Worm (Caenorhabditis elegans): Measurements from ENCODE around the gene col-79.

DNA sequence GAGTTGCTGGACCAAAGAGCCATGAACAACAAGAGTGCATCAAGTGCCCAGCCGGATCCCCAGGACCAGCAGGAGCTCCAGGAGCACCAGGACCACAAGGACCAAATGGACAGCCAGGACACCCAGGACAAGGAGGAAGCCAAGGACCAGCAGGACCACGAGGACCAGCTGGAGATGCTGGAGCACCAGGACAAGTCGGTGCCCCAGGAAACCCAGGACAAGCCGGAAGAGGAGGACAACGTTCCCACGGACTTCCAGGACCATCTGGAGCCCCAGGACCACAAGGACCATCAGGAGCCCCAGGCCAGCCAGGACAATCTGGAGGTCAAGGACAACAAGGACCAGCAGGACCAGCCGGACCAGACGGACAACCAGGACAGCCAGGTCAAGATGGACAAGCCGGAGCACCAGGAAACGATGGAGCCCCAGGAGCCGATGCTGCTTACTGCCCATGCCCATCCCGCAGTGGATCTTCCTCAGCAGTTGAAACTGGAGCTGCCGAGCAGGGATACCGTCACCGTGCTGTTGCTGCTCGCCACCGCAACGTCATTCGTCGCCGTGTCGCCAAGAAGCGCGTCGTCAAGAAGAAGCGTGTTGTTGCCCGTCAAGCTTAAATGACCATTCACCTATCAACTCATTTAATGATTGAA, 2.1 kb downstream of the col-79 start:
- TF ChIP-seq fkh-10 (GFP tag; optimal IDR thresholded peaks at IDR 0.05) (no peak), T20F7.1 (GFP tag; optimal IDR thresholded peaks at IDR 0.05) (no peak), nhr-11 (tag; optimal IDR thresholded peaks at IDR 0.05) (no peak), nhr-76 (tag; optimal IDR thresholded peaks at IDR 0.05) (no peak), ces-1 (GFP tag; optimal IDR thresholded peaks at IDR 0.05) (no peak), R02D3.7 (tag; optimal IDR thresholded peaks at IDR 0.05) (no peak), unc-130 (GFP tag; optimal IDR thresholded peaks at IDR 0.05) (no peak), egl-27 (tag; optimal IDR thresholded peaks at IDR 0.05) (no peak), nhr-25 (tag; optimal IDR thresholded peaks at IDR 0.05; ENCODE audit: borderline replicate concordance, insufficient read depth) (peak; percentile 65), ceh-82 (tag; optimal IDR thresholded peaks at IDR 0.05) (no peak), skn-1 (tag; optimal IDR thresholded peaks at IDR 0.05) (no peak), snpc-1.2 (GFP tag; IDR thresholded peaks at IDR 0.05) (no peak), nhr-48 (tag; optimal IDR thresholded peaks at IDR 0.05) (no peak), daf-8 (GFP tag; IDR thresholded peaks at IDR 0.05) (no peak)
